Worm (Caenorhabditis elegans) whole organism, late embryonic: Measurements from ENCODE around the gene C09B8.4.

Experiments used
- ama-1 ChIP-seq: fragments of 150-350 bp; optimal IDR thresholded peaks from 2 replicates; lab custom pipeline; 2014
- ceh-2 ChIP-seq: sonication (generic microtip); optimal IDR thresholded peaks from 2 replicates; lab custom pipeline; 2016; ENCODE audit warnings: missing genotype, missing genetic modification characterization, missing compliant biosample characterization

DNA sequence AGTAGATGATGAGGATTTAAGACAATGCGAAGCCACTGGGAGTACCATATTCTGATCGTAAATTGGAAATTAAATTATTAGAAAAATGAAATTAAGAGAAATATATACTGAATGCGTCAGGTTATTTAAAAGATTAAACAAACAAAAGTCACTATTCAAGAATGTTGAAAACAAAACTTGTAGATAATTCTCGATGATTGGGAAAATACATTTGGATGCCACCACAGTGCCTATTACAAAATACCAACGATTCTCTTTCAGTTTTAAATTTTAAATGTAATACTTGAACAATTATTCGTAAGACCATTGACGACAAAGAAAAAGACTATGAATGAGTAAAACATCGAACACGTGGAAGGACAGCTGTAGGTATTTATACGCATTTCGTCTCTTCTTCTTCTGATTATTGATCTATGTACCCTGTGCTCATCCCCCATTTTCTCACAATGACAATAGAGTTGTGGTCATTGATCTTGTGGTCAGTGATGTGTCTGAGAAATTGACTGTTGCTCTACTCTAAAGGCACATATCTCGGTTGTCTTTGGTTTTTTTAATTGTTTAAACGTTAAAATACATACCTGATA, at the start of gene C09B8.4:
- TF ChIP-seq ama-1 (lab: Kevin White, UChicago) (no peak), ceh-2 (no peak)
